Worm (Caenorhabditis elegans): ENCODE measurements around the gene F56F10.2.

Gene F56F10.2

DNA sequence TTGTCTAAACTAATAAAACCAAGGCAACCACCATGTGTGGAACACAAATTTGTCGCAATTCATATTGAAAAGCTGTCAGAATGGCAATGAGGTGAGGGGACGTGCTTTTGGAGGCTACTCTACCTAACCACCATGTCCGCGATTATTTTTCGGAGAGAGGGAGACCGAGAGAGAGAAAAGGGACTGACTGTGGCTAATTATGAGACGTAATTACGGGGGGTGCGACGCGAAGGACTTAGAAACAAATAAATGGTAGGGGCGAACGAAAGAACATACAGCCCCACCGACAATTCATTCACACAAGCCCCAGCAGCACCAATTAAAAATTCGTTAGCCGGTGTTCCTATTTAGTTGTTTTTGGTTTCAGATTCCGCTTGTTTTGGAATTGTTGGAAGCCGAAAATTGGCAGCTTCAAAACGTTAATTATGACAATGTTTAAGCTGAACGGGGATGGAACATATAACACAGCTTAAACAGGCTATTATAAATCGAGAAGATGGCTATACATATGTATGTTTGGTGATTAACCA lies 6.6 kb upstream of the F56F10.2 start:
- TF ChIP-seq ceh-24 (tag; optimal IDR thresholded peaks at IDR 0.05) (no peak), ceh-31 (tag; optimal IDR thresholded peaks at IDR 0.05) (peak; percentile 84), pha-4 (tag; optimal IDR thresholded peaks at IDR 0.05) (no peak), Y22D7AL.16 (tag; optimal IDR thresholded peaks at IDR 0.05) (no peak), sdc-2 (tag; optimal IDR thresholded peaks at IDR 0.05) (peak; percentile 42)

DNA sequence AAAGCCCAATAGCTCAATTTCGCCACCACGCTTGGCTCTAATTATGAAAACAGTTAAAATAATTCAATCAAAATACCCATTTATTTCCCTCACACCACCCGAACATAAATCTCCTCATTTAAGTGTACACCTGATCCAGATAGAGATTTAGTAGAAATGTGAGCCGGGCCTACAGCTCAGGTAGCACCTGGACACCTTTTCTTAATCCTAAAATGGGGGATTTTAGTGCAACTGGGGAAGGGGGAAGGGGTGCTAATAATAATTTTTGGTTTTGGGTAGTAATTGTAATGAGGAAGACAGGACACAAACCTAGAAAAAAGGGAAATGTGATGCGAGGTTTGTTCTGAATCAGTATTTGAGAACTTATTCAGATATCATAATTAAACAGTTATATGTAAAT lies 5.8 kb upstream of the F56F10.2 start:
- TF ChIP-seq hlh-30 (tag; optimal IDR thresholded peaks at IDR 0.05; ENCODE audit: insufficient read depth), result no peak
- no peak for TF ChIP-seq nfya-1 (tag; optimal IDR thresholded peaks at IDR 0.05)
- no peak for TF ChIP-seq ceh-14 (tag; optimal IDR thresholded peaks at IDR 0.05)
- no peak for TF ChIP-seq tbx-2 (tag; optimal IDR thresholded peaks at IDR 0.05)
- no peak for TF ChIP-seq hlh-8 (tag; optimal IDR thresholded peaks at IDR 0.05)
- no peak for TF ChIP-seq elt-2 (tag; optimal IDR thresholded peaks at IDR 0.05)
- TF ChIP-seq fkh-6 (tag; optimal IDR thresholded peaks at IDR 0.05), result no peak
- no peak for TF ChIP-seq ceh-31 (tag; optimal IDR thresholded peaks at IDR 0.05)
- TF ChIP-seq C08G9.2 (tag; optimal IDR thresholded peaks at IDR 0.05), result no peak
- no peak for TF ChIP-seq nhr-11 (tag; optimal IDR thresholded peaks at IDR 0.05)
- TF ChIP-seq hlh-15 (tag; optimal IDR thresholded peaks at IDR 0.05), result no peak
- TF ChIP-seq pax-1 (tag; optimal IDR thresholded peaks at IDR 0.05), result no peak
- no peak for TF ChIP-seq ceh-45 (GFP tag; IDR thresholded peaks at IDR 0.05)
- TF ChIP-seq T23F11.4 (GFP tag; optimal IDR thresholded peaks at IDR 0.05), result no peak

DNA sequence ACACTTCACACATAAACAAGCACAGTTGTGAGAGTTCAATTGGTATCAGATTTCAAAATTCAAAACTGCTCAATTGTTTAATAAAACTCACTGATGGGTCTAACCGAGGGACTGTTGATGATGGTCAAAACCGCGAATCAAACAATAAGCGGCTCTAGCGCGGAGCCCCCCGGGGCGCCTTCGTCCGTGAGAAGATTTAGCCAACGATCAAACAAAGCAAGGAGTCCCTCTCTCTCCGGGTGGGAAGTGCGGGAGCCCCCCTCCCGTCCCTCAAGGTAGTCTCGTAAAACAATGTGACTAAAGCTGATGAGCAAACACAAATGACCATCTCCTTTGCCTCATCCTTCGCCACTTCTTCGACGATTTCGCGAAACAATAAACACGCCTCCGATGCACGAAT lies 1.8 kb upstream of the F56F10.2 start:
- TF ChIP-seq pha-4 (tag; optimal IDR thresholded peaks at IDR 0.05) (no peak), pat-9 (tag; optimal IDR thresholded peaks at IDR 0.05) (no peak), pqm-1 (tag; optimal IDR thresholded peaks at IDR 0.05) (no peak), ceh-9 (tag; optimal IDR thresholded peaks at IDR 0.05) (no peak), ref-2 (tag; optimal IDR thresholded peaks at IDR 0.05) (peak; percentile 32), lin-11 (tag; optimal IDR thresholded peaks at IDR 0.05) (no peak), ceh-2 (tag; optimal IDR thresholded peaks at IDR 0.05) (peak; percentile 14), syd-9 (tag; optimal IDR thresholded peaks at IDR 0.05) (no peak), ceh-34 (tag; optimal IDR thresholded peaks at IDR 0.05) (peak; percentile 55), tbx-7 (tag; optimal IDR thresholded peaks at IDR 0.05) (no peak), ets-4 (tag; optimal IDR thresholded peaks at IDR 0.05) (no peak), ceh-31 (tag; optimal IDR thresholded peaks at IDR 0.05) (no peak), odd-2 (tag; optimal IDR thresholded peaks at IDR 0.05) (no peak), Y22D7AL.16 (tag; optimal IDR thresholded peaks at IDR 0.05) (no peak)

DNA sequence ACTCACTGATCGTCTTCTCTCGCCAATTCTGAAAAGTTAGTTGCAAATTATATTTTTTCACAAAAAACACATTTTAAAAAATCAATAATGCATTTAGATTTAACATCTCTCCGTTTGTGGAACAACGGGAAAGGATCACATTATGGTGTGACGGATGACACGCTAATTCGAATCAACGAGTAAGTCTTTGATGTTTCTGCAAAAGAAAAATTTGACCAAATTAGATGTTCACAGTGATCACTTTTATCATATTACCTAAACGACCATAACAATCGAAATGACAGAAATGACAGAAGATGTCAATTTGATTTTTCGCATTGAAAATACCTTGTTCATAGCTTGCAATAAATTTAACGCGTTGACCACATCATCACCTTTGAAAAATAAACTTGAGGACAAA lies 2.0 kb downstream of the F56F10.2 start:
- no peak for TF ChIP-seq fkh-6 (tag; optimal IDR thresholded peaks at IDR 0.05)
- no peak for TF ChIP-seq sox-4 (tag; optimal IDR thresholded peaks at IDR 0.05)
- no peak for TF ChIP-seq elt-2 (tag; optimal IDR thresholded peaks at IDR 0.05)
- no peak for TF ChIP-seq ama-1 (optimal IDR thresholded peaks at IDR 0.05)
- TF ChIP-seq dve-1 (tag; optimal IDR thresholded peaks at IDR 0.05), result no peak
- TF ChIP-seq unc-42 (tag; optimal IDR thresholded peaks at IDR 0.05), result no peak
- no peak for TF ChIP-seq unc-3 (GFP tag; conservative IDR thresholded peaks at IDR 0.05)
- no peak for TF ChIP-seq unc-3 (tag; optimal IDR thresholded peaks at IDR 0.05)
- TF ChIP-seq unc-86 (tag; optimal IDR thresholded peaks at IDR 0.05), result no peak
- TF ChIP-seq sdc-2 (tag; optimal IDR thresholded peaks at IDR 0.05), result no peak
- no peak for TF ChIP-seq ref-2 (tag; optimal IDR thresholded peaks at IDR 0.05)
- no peak for TF ChIP-seq mec-3 (tag; optimal IDR thresholded peaks at IDR 0.05; ENCODE audit: borderline replicate concordance)
- no peak for TF ChIP-seq pha-2 (tag; optimal IDR thresholded peaks at IDR 0.05)
- TF ChIP-seq zip-5 (tag; optimal IDR thresholded peaks at IDR 0.05), result no peak
- no peak for TF ChIP-seq ztf-16 (tag; optimal IDR thresholded peaks at IDR 0.05)
- no peak for TF ChIP-seq F13H6.1 (tag; optimal IDR thresholded peaks at IDR 0.05)
